Fruit fly (Drosophila melanogaster) whole organism, embryonic: ENCODE results near the gene RpS8.
A peak's percentile ranks its signal among the peaks of the same experiment; 100 is the strongest.

Source experiments
- Ada2b ChIP-seq: fragments of 200-800 bp; sonication (Bioruptor generic); IDR thresholded peaks from 2 replicates; pipeline ENCODE4 v1.3.6; 2022; ENCODE audit warnings: missing biosample characterization, missing genetic modification characterization
- Antp ChIP-seq: fragments of 200-800 bp; sonication (Bioruptor generic); optimal IDR thresholded peaks from 3 replicates; lab custom pipeline; 2016; ENCODE audit warnings: missing biosample characterization, missing genetic modification characterization
- CG12104 ChIP-seq: fragments of 200-800 bp; sonication (Bioruptor generic); optimal IDR thresholded peaks from 3 replicates; lab custom pipeline; 2016; ENCODE audit warnings: missing biosample characterization, missing genetic modification characterization
- CG12219 ChIP-seq: fragments of 200-800 bp; sonication (Bioruptor generic); optimal IDR thresholded peaks from 3 replicates; lab custom pipeline; 2018; ENCODE audit warnings: missing biosample characterization, mild to moderate bottlenecking, missing genetic modification characterization
- CG1233 ChIP-seq: fragments of 200-800 bp; sonication (Bioruptor generic); optimal IDR thresholded peaks from 4 replicates; lab custom pipeline; 2018; ENCODE audit warnings: missing biosample characterization, mild to moderate bottlenecking, missing genetic modification characterization
- CG13775 ChIP-seq: fragments of 200-800 bp; sonication (Bioruptor generic); optimal IDR thresholded peaks from 3 replicates; lab custom pipeline; 2017; ENCODE audit warnings: missing biosample characterization, mild to moderate bottlenecking, missing genetic modification characterization
- CG14667 ChIP-seq: fragments of 200-800 bp; sonication (Bioruptor generic); IDR thresholded peaks from 2 replicates; pipeline ENCODE4 v1.3.6; 2022; ENCODE audit warnings: missing biosample characterization, missing genetic modification characterization
- CG2712 ChIP-seq: fragments of 200-800 bp; optimal IDR thresholded peaks from 3 replicates; lab custom pipeline; 2019; ENCODE audit warnings: missing biosample characterization, mild to moderate bottlenecking, missing genetic modification characterization, moderate library complexity
- CG33557 ChIP-seq: fragments of 200-800 bp; sonication (Bioruptor generic); optimal IDR thresholded peaks from 2 replicates; lab custom pipeline; 2019; ENCODE audit warnings: missing biosample characterization, mild to moderate bottlenecking, missing genetic modification characterization, moderate library complexity
- CG3726 ChIP-seq: fragments of 200-800 bp; sonication (Bioruptor generic); IDR thresholded peaks from 3 replicates; pipeline ENCODE4, ENCODE4 v1.3.6; 2022; ENCODE audit warnings: missing biosample characterization, missing genetic modification characterization
- CG4854 ChIP-seq: fragments of 200-800 bp; sonication (Bioruptor generic); optimal IDR thresholded peaks from 2 replicates; lab custom pipeline; 2016; ENCODE audit warnings: missing biosample characterization, missing genetic modification characterization, inconsistent platforms
- CG5245 ChIP-seq: fragments of 200-800 bp; sonication (Bioruptor generic); optimal IDR thresholded peaks from 3 replicates; lab custom pipeline; 2016; ENCODE audit warnings: missing biosample characterization, missing genetic modification characterization
- CG6272 ChIP-seq: fragments of 200-800 bp; sonication (Bioruptor generic); IDR thresholded peaks from 2 replicates; pipeline ENCODE4 v1.3.6; 2022; ENCODE audit warnings: missing biosample characterization, missing genetic modification characterization
- CG8290 ChIP-seq, 3 experiments: fragments of 200-800 bp; sonication (Bioruptor generic); optimal IDR thresholded peaks; 2 replicates each; lab custom pipeline; 2016 to 2019; ENCODE audit warnings: missing biosample characterization in 3 of 3, missing genetic modification characterization in 3 of 3, mild to moderate bottlenecking in 2 of 3, moderate library complexity in 1 of 3
- CG8388 ChIP-seq: fragments of 200-800 bp; sonication (Bioruptor generic); optimal IDR thresholded peaks from 2 replicates; lab custom pipeline; 2019; ENCODE audit warnings: missing biosample characterization, mild to moderate bottlenecking, missing genetic modification characterization, moderate library complexity
- CG8478 ChIP-seq: fragments of >200 bp; optimal IDR thresholded peaks from 2 replicates; lab custom pipeline; 2018
- CG9609 ChIP-seq: fragments of 200-800 bp; sonication (Bioruptor generic); optimal IDR thresholded peaks from 3 replicates; lab custom pipeline; 2016; ENCODE audit warnings: missing biosample characterization, missing genetic modification characterization
- Dip3 ChIP-seq: fragments of 200-800 bp; sonication (Bioruptor generic); optimal IDR thresholded peaks from 3 replicates; lab custom pipeline; 2016; ENCODE audit warnings: missing biosample characterization, missing genetic modification characterization
- Dll ChIP-seq: fragments of 200-800 bp; sonication (Bioruptor generic); IDR thresholded peaks from 4 replicates; pipeline ENCODE4 v1.3.6; 2022; ENCODE audit warnings: missing biosample characterization, missing genetic modification characterization; ENCODE audit not compliant: partially characterized antibody
- E2f2 ChIP-seq: fragments of 200-800 bp; sonication (Bioruptor generic); IDR thresholded peaks from 2 replicates; pipeline ENCODE4 v1.3.6; 2022; ENCODE audit warnings: missing biosample characterization, missing genetic modification characterization
- Lhr ChIP-seq: fragments of 200-800 bp; sonication (Bioruptor generic); optimal IDR thresholded peaks from 3 replicates; lab custom pipeline; 2017; ENCODE audit warnings: mild to moderate bottlenecking, missing biosample characterization, missing genetic modification reagents, missing genetic modification characterization
- Lpt ChIP-seq: fragments of >200 bp; optimal IDR thresholded peaks from 2 replicates; lab custom pipeline; 2018; ENCODE audit warnings: missing biosample characterization, missing genetic modification characterization
- Ptx1 ChIP-seq: fragments of 200-800 bp; sonication (Bioruptor generic); IDR thresholded peaks from 2 replicates; pipeline ENCODE4 v1.3.6; 2022; ENCODE audit warnings: missing biosample characterization, missing genetic modification characterization
- Rfx ChIP-seq: fragments of 200-800 bp; sonication (Bioruptor generic); IDR thresholded peaks from 2 replicates; pipeline ENCODE4 v1.3.6; 2022; ENCODE audit warnings: missing biosample characterization, missing genetic modification characterization
- Sry-β ChIP-seq: fragments of 200-800 bp; sonication (Bioruptor generic); optimal IDR thresholded peaks from 2 replicates; lab custom pipeline; 2018; ENCODE audit warnings: missing biosample characterization, mild to moderate bottlenecking, missing genetic modification characterization, moderate library complexity
- Stat92E ChIP-seq, 3 experiments: fragments of >200 bp in 2 of 3; fragments of 200-800 bp in 1 of 3; sonication (Bioruptor generic) in 1 of 3; optimal IDR thresholded peaks; 2 replicates each; lab custom pipeline; 2017 to 2019; ENCODE audit warnings: missing biosample characterization in 3 of 3, missing genetic modification characterization in 3 of 3, mild to moderate bottlenecking in 1 of 3, moderate library complexity in 1 of 3
- abd-A ChIP-seq: fragments of 200-800 bp; sonication (Bioruptor generic); optimal IDR thresholded peaks from 3 replicates; lab custom pipeline; 2019; ENCODE audit warnings: missing biosample characterization, mild to moderate bottlenecking, missing genetic modification characterization, moderate library complexity
- ap ChIP-seq: fragments of 200-800 bp; sonication (Bioruptor generic); IDR thresholded peaks from 2 replicates; pipeline ENCODE4 v1.3.6; 2022; ENCODE audit warnings: missing biosample characterization, missing genetic modification characterization
- az2 ChIP-seq: fragments of 200-800 bp; sonication (Bioruptor generic); optimal IDR thresholded peaks from 3 replicates; lab custom pipeline; 2016; ENCODE audit warnings: missing biosample characterization, missing genetic modification characterization
- corto ChIP-seq: fragments of 200-800 bp; sonication (Bioruptor generic); optimal IDR thresholded peaks from 2 replicates; lab custom pipeline; 2016; ENCODE audit warnings: missing biosample characterization, mild to moderate bottlenecking, missing genetic modification characterization, moderate library complexity
- emc ChIP-seq: fragments of 200-800 bp; sonication (Bioruptor generic); optimal IDR thresholded peaks from 2 replicates; lab custom pipeline; 2016; ENCODE audit warnings: missing biosample characterization, missing genetic modification characterization
- eyg ChIP-seq: fragments of 200-800 bp; sonication (Bioruptor generic); optimal IDR thresholded peaks from 3 replicates; lab custom pipeline; 2016; ENCODE audit warnings: missing biosample characterization, missing genetic modification characterization
- gsb ChIP-seq: fragments of 200-800 bp; sonication (Bioruptor generic); IDR thresholded peaks from 2 replicates; pipeline ENCODE4 v1.3.6; 2022; ENCODE audit warnings: missing biosample characterization, missing genetic modification characterization
- her ChIP-seq: fragments of 200-800 bp; sonication (Bioruptor generic); optimal IDR thresholded peaks from 2 replicates; lab custom pipeline; 2016; ENCODE audit warnings: missing biosample characterization, missing genetic modification characterization
- hkb ChIP-seq, 2 experiments: fragments of 200-800 bp in 1 of 2; fragments of >200 bp in 1 of 2; sonication (Bioruptor generic) in 1 of 2; IDR thresholded peaks in 1 of 2; optimal IDR thresholded peaks in 1 of 2; 2 replicates each; pipeline versions ENCODE4 v1.3.6 to Lab custom; 2017 to 2022; ENCODE audit warnings: missing biosample characterization in 1 of 2, missing genetic modification characterization in 1 of 2
- ind ChIP-seq: fragments of 200-800 bp; sonication (Bioruptor generic); optimal IDR thresholded peaks from 3 replicates; lab custom pipeline; 2016; ENCODE audit warnings: missing biosample characterization, missing genetic modification characterization
- kay ChIP-seq: fragments of 200-800 bp; sonication (Bioruptor generic); optimal IDR thresholded peaks from 2 replicates; lab custom pipeline; 2016; ENCODE audit warnings: missing biosample characterization, missing genetic modification characterization
- lbe ChIP-seq: fragments of 200-800 bp; sonication (Bioruptor generic); optimal IDR thresholded peaks from 2 replicates; lab custom pipeline; 2016; ENCODE audit warnings: missing biosample characterization, mild to moderate bottlenecking, missing genetic modification characterization
- nau ChIP-seq: fragments of 200-800 bp; sonication (Bioruptor generic); optimal IDR thresholded peaks from 3 replicates; lab custom pipeline; 2017; ENCODE audit warnings: missing biosample characterization, mild to moderate bottlenecking, missing genetic modification characterization, missing genetic modification reagents
- peb ChIP-seq: fragments of 200-800 bp; sonication (Bioruptor generic); IDR thresholded peaks from 2 replicates; pipeline ENCODE4 v1.3.6; 2022; ENCODE audit warnings: missing biosample characterization, missing genetic modification characterization
- pfk ChIP-seq: fragments of 200-800 bp; sonication (Bioruptor generic); optimal IDR thresholded peaks from 2 replicates; lab custom pipeline; 2018; ENCODE audit warnings: missing biosample characterization, mild to moderate bottlenecking, missing genetic modification characterization, moderate library complexity
- phol ChIP-seq: fragments of 200-800 bp; sonication (Bioruptor generic); optimal IDR thresholded peaks from 3 replicates; lab custom pipeline; 2018; ENCODE audit warnings: missing biosample characterization, mild to moderate bottlenecking, missing genetic modification characterization, moderate library complexity
- pita ChIP-seq: fragments of 200-800 bp; sonication (Bioruptor generic); optimal IDR thresholded peaks from 2 replicates; lab custom pipeline; 2017; ENCODE audit warnings: missing biosample characterization, mild to moderate bottlenecking, missing genetic modification characterization
- prd ChIP-seq, 3 experiments: fragments of >200 bp in 2 of 3; fragments of 200-800 bp in 1 of 3; sonication (Bioruptor generic) in 1 of 3; optimal IDR thresholded peaks in 2 of 3; IDR thresholded peaks in 1 of 3; 2 replicates in 2 of 3; 3 replicates in 1 of 3; pipeline versions ENCODE4 v1.3.6 to Lab custom; 2017 to 2022; ENCODE audit warnings: missing biosample characterization in 1 of 3, missing genetic modification characterization in 1 of 3
- ro ChIP-seq: fragments of 200-800 bp; sonication (Bioruptor generic); IDR thresholded peaks from 2 replicates; pipeline ENCODE4 v1.3.6; 2022; ENCODE audit warnings: missing biosample characterization, missing genetic modification characterization
- sqz ChIP-seq: fragments of 200-800 bp; sonication (Bioruptor generic); optimal IDR thresholded peaks from 3 replicates; lab custom pipeline; 2018; ENCODE audit warnings: missing biosample characterization, mild to moderate bottlenecking, missing genetic modification characterization
- trh ChIP-seq: fragments of 200-800 bp; sonication (Bioruptor generic); optimal IDR thresholded peaks from 2 replicates; lab custom pipeline; 2016; ENCODE audit warnings: missing biosample characterization, missing genetic modification characterization
- unc-4 ChIP-seq: fragments of 200-800 bp; sonication (Bioruptor generic); IDR thresholded peaks from 2 replicates; pipeline ENCODE4 v1.3.6; 2022; ENCODE audit warnings: missing biosample characterization, missing genetic modification characterization; ENCODE audit not compliant: partially characterized antibody
- vvl ChIP-seq: fragments of 200-800 bp; sonication (Bioruptor generic); IDR thresholded peaks from 2 replicates; pipeline ENCODE4 v1.3.6; 2022; ENCODE audit warnings: missing biosample characterization, missing genetic modification characterization
- z ChIP-seq: fragments of 200-800 bp; sonication (Bioruptor generic); IDR thresholded peaks from 3 replicates; pipeline ENCODE4 v1.3.6; 2022; ENCODE audit warnings: missing biosample characterization, missing genetic modification characterization

RpS8 gene

dm6 chr3R:29894393-29894792, 33.0 kb downstream of the RpS8 start (continued):
- TF ChIP-seq nau (GFP tag; lab: Kevin White, UChicago) (no peak), CG8478 (lab: Kevin White, UChicago) (no peak), CG12104 (GFP tag; lab: Kevin White, UChicago) (peak; percentile 42), Lpt (GFP tag; lab: Kevin White, UChicago) (no peak), CG1233 (GFP tag; lab: Kevin White, UChicago) (no peak), her (GFP tag; lab: Kevin White, UChicago) (peak; percentile 45), CG14667 (GFP tag; lab: Robert Waterston, UW) (peak; percentile 43; the same call in 1 of the 2 replicates), ind (GFP tag; lab: Kevin White, UChicago) (peak; percentile 63), pfk (GFP tag; lab: Kevin White, UChicago) (no peak), CG6272 (GFP tag; lab: Robert Waterston, UW) (no peak), lbe (no peak), CG9609 (GFP tag; lab: Kevin White, UChicago) (peak; percentile 18), Lhr (GFP tag; lab: Kevin White, UChicago) (no peak), peb (GFP tag; lab: Robert Waterston, UW) (no peak), Ada2b (peak; percentile 65), prd (optimal IDR thresholded peaks at IDR 0.05; lab: Kevin White, UChicago) (no peak), prd (GFP tag; IDR thresholded peaks at IDR 0.05; lab: Robert Waterston, UW) (peak; percentile 48; the same call in 2 of the 3 replicates), CG8388 (GFP tag; lab: Kevin White, UChicago) (peak; percentile 23), abd-A (tag; lab: Kevin White, UChicago) (no peak), CG5245 (GFP tag; lab: Kevin White, UChicago) (no peak), Ptx1 (GFP tag; lab: Robert Waterston, UW) (peak; percentile 59), ro (no peak), sqz (GFP tag; lab: Kevin White, UChicago) (no peak), phol (peak; percentile 69), corto (GFP tag; lab: Kevin White, UChicago) (no peak), hkb (optimal IDR thresholded peaks at IDR 0.05; lab: Kevin White, UChicago) (no peak), hkb (GFP tag; IDR thresholded peaks at IDR 0.05; lab: Robert Waterston, UW) (peak; percentile 52), Sry-β (GFP tag; lab: Kevin White, UChicago) (no peak), gsb (peak; percentile 47), Antp (GFP tag; lab: Kevin White, UChicago) (peak; percentile 22), Dip3 (peak; percentile 38), CG8290 (GFP tag; optimal IDR thresholded peaks at IDR 0.05; lab: Kevin White, UChicago) (no peak), CG8290 (tag; optimal IDR thresholded peaks at IDR 0.05; lab: Kevin White, UChicago) (peak in 1 of 2 experiments; percentile 72), CG33557 (GFP tag; lab: Kevin White, UChicago) (no peak), eyg (GFP tag; lab: Kevin White, UChicago) (no peak), Dll (no peak), E2f2 (peak; percentile 30; the same call in 1 of the 2 replicates), emc (GFP tag; lab: Kevin White, UChicago) (no peak), z (GFP tag; lab: Robert Waterston, UW) (no peak), CG4854 (GFP tag; lab: Kevin White, UChicago) (peak; percentile 19), ap (GFP tag; lab: Robert Waterston, UW) (no peak), Rfx (peak; percentile 82), CG13775 (peak; percentile 10), unc-4 (GFP tag; lab: Robert Waterston, UW) (no peak), trh (GFP tag; lab: Kevin White, UChicago) (no peak), az2 (GFP tag; lab: Kevin White, UChicago) (peak; percentile 36), Stat92E (GFP tag; optimal IDR thresholded peaks at IDR 0.05; lab: Kevin White, UChicago) (no peak), pita (GFP tag; lab: Kevin White, UChicago) (no peak), CG2712 (tag; lab: Kevin White, UChicago) (peak; percentile 68), CG12219 (GFP tag; lab: Kevin White, UChicago) (peak; percentile 35), CG3726 (GFP tag; lab: Robert Waterston, UW) (no peak), kay (peak; percentile 10), vvl (GFP tag; lab: Robert Waterston, UW) (peak; percentile 51; the same call in 1 of the 2 replicates)
